Worm (Caenorhabditis elegans) whole organism, L4/young adult: ENCODE results near the gene hpo-25.

Experiments used
- W03F9.2 ChIP-seq: fragments of 150-350 bp; optimal IDR thresholded peaks from 2 replicates; lab custom pipeline; 2014; ENCODE audit warnings: missing biosample characterization, missing genetic modification characterization
- dao-5 ChIP-seq: sonication (generic microtip); optimal IDR thresholded peaks from 2 replicates; lab custom pipeline; 2016; ENCODE audit warnings: missing genotype, missing genetic modification characterization, moderate library complexity, missing compliant biosample characterization
- him-1 ChIP-seq: sonication (generic microtip); optimal IDR thresholded peaks from 2 replicates; lab custom pipeline; 2016; ENCODE audit warnings: missing genotype, missing genetic modification reagents, missing genetic modification characterization, missing compliant biosample characterization

DNA sequence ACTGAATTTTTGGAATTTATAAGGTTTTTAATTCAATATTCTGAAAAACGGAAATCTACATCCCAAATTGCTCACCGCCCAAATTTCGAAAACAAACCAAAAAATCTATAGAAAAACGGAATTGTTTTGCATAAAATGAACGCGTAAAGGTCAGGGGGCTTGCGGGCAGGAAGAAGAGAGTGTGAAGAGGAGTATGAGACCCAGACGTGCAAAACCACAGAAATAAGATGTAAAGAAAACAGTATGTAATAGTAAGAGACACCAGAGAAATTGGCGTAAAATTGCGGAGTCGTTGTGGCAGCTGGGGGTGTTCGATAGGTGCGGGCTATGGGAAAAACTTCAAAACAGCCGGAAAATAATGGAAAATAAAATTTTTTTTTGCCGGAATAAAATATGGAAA is 28.1 kb upstream of the hpo-25 start:
- no peak for TF ChIP-seq dao-5 (tag; lab: Kevin White, UChicago)
- no peak for TF ChIP-seq W03F9.2 (tag; lab: Kevin White, UChicago)
- TF ChIP-seq him-1 = no peak
